Worm (Caenorhabditis elegans): Measurements from ENCODE around the gene nova-1.

The nova-1 gene

ce11 chrV:18115054-18115453 lies 33.3 kb upstream of the nova-1 start:
- peak; percentile 13 for TF ChIP-seq attf-5 (GFP tag; optimal IDR thresholded peaks at IDR 0.05)
- TF ChIP-seq mcd-1 (GFP tag; IDR thresholded peaks at IDR 0.05): peak; percentile 83
- peak; percentile 93 for TF ChIP-seq cebp-1 (GFP tag; IDR thresholded peaks at IDR 0.05)
- peak; percentile 90 for TF ChIP-seq cebp-1 (tag; optimal IDR thresholded peaks at IDR 0.05)

- TF ChIP-seq snpc-4 (GFP tag; optimal IDR thresholded peaks at IDR 0.05) (no peak), snpc-4 (tag; optimal IDR thresholded peaks at IDR 0.05) (no peak), let-607 (tag; optimal IDR thresholded peaks at IDR 0.05) (no peak), nfya-1 (tag; optimal IDR thresholded peaks at IDR 0.05; ENCODE audit: borderline replicate concordance, insufficient read depth) (no peak), C17E4.6 (GFP tag; IDR thresholded peaks at IDR 0.05) (no peak), ztf-6 (GFP tag; IDR thresholded peaks at IDR 0.05) (no peak), tbp1 (GFP tag; optimal IDR thresholded peaks at IDR 0.05) (no peak), F22D6.2 (tag; optimal IDR thresholded peaks at IDR 0.05) (no peak), rec-8 (tag; optimal IDR thresholded peaks at IDR 0.05) (no peak), F57C9.4 (tag; optimal IDR thresholded peaks at IDR 0.05) (no peak), F33H1.4 (GFP tag; IDR thresholded peaks at IDR 0.05) (no peak), somi-1 (GFP tag; optimal IDR thresholded peaks at IDR 0.05) (no peak), F57A8.1 (GFP tag; optimal IDR thresholded peaks at IDR 0.05) (no peak), nhr-80 (tag; optimal IDR thresholded peaks at IDR 0.05) (no peak), ekl-4 (GFP tag; IDR thresholded peaks at IDR 0.05) (no peak), ceh-27 (GFP tag; optimal IDR thresholded peaks at IDR 0.05) (no peak)
Observed at ce11 chrV:18109449-18109848, 27.7 kb upstream of the nova-1 start.

- TF ChIP-seq rpc-1 (optimal IDR thresholded peaks at IDR 0.05): no peak
- no peak for TF ChIP-seq rpc-1 (tag; optimal IDR thresholded peaks at IDR 0.05)
- no peak for TF ChIP-seq lin-35 (GFP tag; optimal IDR thresholded peaks at IDR 0.05)
- TF ChIP-seq rec-8 (tag; optimal IDR thresholded peaks at IDR 0.05): no peak
- no peak for TF ChIP-seq T07F8.4 (tag; optimal IDR thresholded peaks at IDR 0.05)
- TF ChIP-seq dpff-1 (tag; optimal IDR thresholded peaks at IDR 0.05): no peak
Observed at ce11 chrV:18107969-18108368, 26.2 kb upstream of the nova-1 start, which contains the start of gene Y37H2A.1. Y37H2A.1 (plus strand) TSS chrV:18108269.

ce11 chrV:18106055-18106454 lies 24.3 kb upstream of the nova-1 start:
- TF ChIP-seq F33H1.4 (GFP tag; IDR thresholded peaks at IDR 0.05) (no peak), egrh-3 (GFP tag; IDR thresholded peaks at IDR 0.05) (0 out of 2 replicates have a peak, but pooled peaks have one; percentile 9), ztf-3 (GFP tag; optimal IDR thresholded peaks at IDR 0.05) (no peak)

ce11 chrV:18098387-18098786 lies 16.6 kb upstream of the nova-1 start, which contains the start of gene par-4:
par-4 (plus strand) TSS chrV:18098687.
- TF ChIP-seq nfya-1 (tag; optimal IDR thresholded peaks at IDR 0.05; ENCODE audit: borderline replicate concordance, insufficient read depth): no peak
- TF ChIP-seq dox-1 (GFP tag; IDR thresholded peaks at IDR 0.05): no peak
- TF ChIP-seq F52B5.7 (tag; optimal IDR thresholded peaks at IDR 0.05): no peak
- TF ChIP-seq attf-6 (GFP tag; IDR thresholded peaks at IDR 0.05): no peak
- no peak for TF ChIP-seq him-1 (tag; optimal IDR thresholded peaks at IDR 0.05)
- TF ChIP-seq snpc-3.4 (tag; optimal IDR thresholded peaks at IDR 0.05): no peak
- TF ChIP-seq athp-1 (tag; optimal IDR thresholded peaks at IDR 0.05): no peak
- no peak for TF ChIP-seq tlf-1 (GFP tag; optimal IDR thresholded peaks at IDR 0.05)
- TF ChIP-seq ceh-58 (GFP tag; IDR thresholded peaks at IDR 0.05): no peak
- no peak for TF ChIP-seq cebp-2 (GFP tag; IDR thresholded peaks at IDR 0.05)
- no peak for TF ChIP-seq rec-8 (tag; optimal IDR thresholded peaks at IDR 0.05)

Measured in whole organism, young adult.